Worm (Caenorhabditis elegans): ENCODE data around the gene col-92.

Gene col-92

ce11 chrIII:10945537-10945936 lies 37.5 kb downstream of the col-92 start:
- TF ChIP-seq ama-1 (optimal IDR thresholded peaks at IDR 0.05): no peak
- no peak for TF ChIP-seq unc-39 (tag; optimal IDR thresholded peaks at IDR 0.05)
- TF ChIP-seq blmp-1 (tag; optimal IDR thresholded peaks at IDR 0.05; ENCODE audit: insufficient read depth): no peak
- TF ChIP-seq nhr-6 (tag; optimal IDR thresholded peaks at IDR 0.05): no peak
- TF ChIP-seq zag-1 (tag; optimal IDR thresholded peaks at IDR 0.05): no peak
- TF ChIP-seq nhr-10 (tag; optimal IDR thresholded peaks at IDR 0.05): no peak
- no peak for TF ChIP-seq mbf-1 (tag; optimal IDR thresholded peaks at IDR 0.05)
- TF ChIP-seq unc-62 (GFP tag; optimal IDR thresholded peaks at IDR 0.05): no peak
- TF ChIP-seq crh-2 (tag; optimal IDR thresholded peaks at IDR 0.05): no peak
- no peak for TF ChIP-seq alr-1 (tag; optimal IDR thresholded peaks at IDR 0.05)
- no peak for TF ChIP-seq lsy-2 (tag; optimal IDR thresholded peaks at IDR 0.05)
- no peak for TF ChIP-seq Y55F3AM.14 (GFP tag; optimal IDR thresholded peaks at IDR 0.05)
- no peak for TF ChIP-seq F13H6.1 (tag; optimal IDR thresholded peaks at IDR 0.05)
- no peak for TF ChIP-seq nhr-77 (tag; optimal IDR thresholded peaks at IDR 0.05)
- no peak for TF ChIP-seq nhr-237 (tag; optimal IDR thresholded peaks at IDR 0.05)
- TF ChIP-seq skn-1 (tag; optimal IDR thresholded peaks at IDR 0.05): no peak
- TF ChIP-seq nhr-12 (tag; optimal IDR thresholded peaks at IDR 0.05): no peak
- TF ChIP-seq nhr-11 (tag; optimal IDR thresholded peaks at IDR 0.05): no peak

ce11 chrIII:10942905-10943304 lies 40.1 kb downstream of the col-92 start:
- TF ChIP-seq gmeb-1 (tag; optimal IDR thresholded peaks at IDR 0.05) (no peak), ZK546.5 (tag; optimal IDR thresholded peaks at IDR 0.05) (no peak), elt-1 (tag; optimal IDR thresholded peaks at IDR 0.05) (no peak), mdl-1 (tag; optimal IDR thresholded peaks at IDR 0.05) (no peak), lin-13 (GFP tag; optimal IDR thresholded peaks at IDR 0.05) (no peak), lin-39 (tag; optimal IDR thresholded peaks at IDR 0.05) (no peak), sma-9 (GFP tag; optimal IDR thresholded peaks at IDR 0.05) (no peak), sma-9 (tag; optimal IDR thresholded peaks at IDR 0.05) (no peak), nhr-129 (tag; optimal IDR thresholded peaks at IDR 0.05) (no peak), sma-3 (GFP tag; optimal IDR thresholded peaks at IDR 0.05) (no peak), unc-62 (GFP tag; optimal IDR thresholded peaks at IDR 0.05) (no peak), snpc-4 (tag; optimal IDR thresholded peaks at IDR 0.05) (no peak), dmd-4 (tag; optimal IDR thresholded peaks at IDR 0.05) (no peak), nhr-6 (tag; optimal IDR thresholded peaks at IDR 0.05) (no peak), egl-27 (tag; optimal IDR thresholded peaks at IDR 0.05) (no peak), skn-1 (tag; optimal IDR thresholded peaks at IDR 0.05) (no peak)

- no peak for TF ChIP-seq nhr-21 (tag; optimal IDR thresholded peaks at IDR 0.05)
- TF ChIP-seq snpc-4 (tag; optimal IDR thresholded peaks at IDR 0.05): no peak
These were observed 43.9 kb downstream of the col-92 start for ce11 chrIII:10939184-10939583.

ce11 chrIII:10935944-10936343 lies 47.1 kb downstream of the col-92 start, which contains the start of gene rle-1:
rle-1 (plus strand) TSS chrIII:10936244.
- TF ChIP-seq peb-1 (tag; optimal IDR thresholded peaks at IDR 0.05) (no peak), skn-1 (tag; optimal IDR thresholded peaks at IDR 0.05) (no peak), gmeb-1 (tag; optimal IDR thresholded peaks at IDR 0.05) (no peak), nhr-129 (tag; optimal IDR thresholded peaks at IDR 0.05) (no peak), unc-39 (tag; optimal IDR thresholded peaks at IDR 0.05) (no peak), ztf-4 (tag; optimal IDR thresholded peaks at IDR 0.05) (no peak), crh-2 (tag; optimal IDR thresholded peaks at IDR 0.05) (no peak), nhr-25 (tag; optimal IDR thresholded peaks at IDR 0.05) (no peak), unc-55 (GFP tag; optimal IDR thresholded peaks at IDR 0.05) (no peak)

- no peak for TF ChIP-seq lin-11 (tag; optimal IDR thresholded peaks at IDR 0.05)
- no peak for TF ChIP-seq ztf-4 (tag; optimal IDR thresholded peaks at IDR 0.05)
- TF ChIP-seq F13H6.1 (tag; optimal IDR thresholded peaks at IDR 0.05): no peak
These were observed 49.7 kb downstream of the col-92 start, which contains the start of gene M142.8 for ce11 chrIII:10933331-10933730. M142.8 (plus strand) TSS chrIII:10933631.
